Worm (Caenorhabditis elegans) whole organism, young adult: ENCODE measurements around the gene snt-6.

Experiments
- B0019.2 ChIP-seq: fragments of 200-800 bp; sonication (Bioruptor generic); conservative IDR thresholded peaks from 2 replicates; pipeline ENCODE4 v1.3.6; 2022; ENCODE audit warnings: missing genetic modification reagents, missing genetic modification characterization, missing compliant biosample characterization
- B0035.1 ChIP-seq: sonication (generic microtip); optimal IDR thresholded peaks from 2 replicates; lab custom pipeline; 2016; ENCODE audit warnings: missing genetic modification characterization, mild to moderate bottlenecking, missing compliant biosample characterization, missing genotype, missing genetic modification reagents
- B0336.3 ChIP-seq: fragments of 200-800 bp; sonication (Bioruptor generic); IDR thresholded peaks from 2 replicates; pipeline ENCODE4 v1.3.6; 2022; ENCODE audit warnings: missing genetic modification characterization, missing compliant biosample characterization
- ccch-3 ChIP-seq: fragments of 200-800 bp; sonication (Bioruptor generic); optimal IDR thresholded peaks from 2 replicates; lab custom pipeline; 2018; ENCODE audit warnings: mild to moderate bottlenecking, missing genetic modification characterization, missing compliant biosample characterization
- ceh-27 ChIP-seq: fragments of 200-800 bp; sonication (Bioruptor generic); optimal IDR thresholded peaks from 2 replicates; lab custom pipeline; 2018; ENCODE audit warnings: mild to moderate bottlenecking, missing genetic modification characterization, moderate library complexity, missing compliant biosample characterization
- let-607 ChIP-seq, 2 experiments: fragments of 200-800 bp in 1 of 2; sonication (Bioruptor generic) in 1 of 2; sonication (generic microtip) in 1 of 2; optimal IDR thresholded peaks; 2 replicates each; lab custom pipeline; 2016 to 2018; ENCODE audit warnings: mild to moderate bottlenecking in 2 of 2, missing compliant biosample characterization in 2 of 2, missing genetic modification characterization in 2 of 2, moderate library complexity in 2 of 2, missing genotype in 1 of 2
- lin-26 ChIP-seq: fragments of 200-800 bp; sonication (Bioruptor generic); IDR thresholded peaks from 2 replicates; pipeline ENCODE4 v1.3.6; 2022; ENCODE audit warnings: missing genetic modification reagents, missing genetic modification characterization, missing compliant biosample characterization
- nfya-1 ChIP-seq: sonication (generic microtip); optimal IDR thresholded peaks from 2 replicates; lab custom pipeline; 2017; ENCODE audit warnings: antibody characterized with exemption, missing compliant biosample characterization, missing genetic modification characterization, borderline replicate concordance; ENCODE audit not compliant: insufficient read depth
- nhr-90 ChIP-seq: sonication (generic microtip); optimal IDR thresholded peaks from 2 replicates; lab custom pipeline; 2016; ENCODE audit warnings: missing genotype, mild to moderate bottlenecking, missing genetic modification characterization, missing compliant biosample characterization
- unc-130 ChIP-seq: sonication (generic microtip); optimal IDR thresholded peaks from 2 replicates; lab custom pipeline; 2016; ENCODE audit warnings: missing genetic modification reagents, missing genetic modification characterization, missing compliant biosample characterization
- unc-62 ChIP-seq: fragments of 150-350 bp; optimal IDR thresholded peaks from 2 replicates; lab custom pipeline; 2014; ENCODE audit warnings: missing biosample characterization, missing genetic modification reagents, missing genetic modification characterization

DNA sequence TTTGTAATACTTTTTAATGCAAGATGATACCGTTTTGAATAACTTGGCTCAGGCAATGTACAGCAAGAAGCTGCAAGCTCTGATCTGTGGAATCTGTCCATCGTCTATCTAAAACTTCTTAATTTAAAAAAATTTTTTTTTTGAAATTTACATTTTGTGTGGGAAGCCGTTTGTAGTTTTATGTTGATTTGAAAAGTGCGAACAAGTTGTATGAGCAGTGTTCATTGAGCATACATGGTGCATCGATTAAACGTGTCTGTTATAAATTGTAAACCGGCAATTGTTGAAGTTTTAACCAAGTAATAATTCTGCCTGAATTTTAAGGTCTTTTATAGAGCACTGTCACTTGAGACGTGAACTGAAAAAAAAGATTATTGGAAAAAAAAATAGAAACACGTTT lies 33.5 kb upstream of the snt-6 start, which contains the start of gene Y39F10A.6:
- TF ChIP-seq B0019.2 (no peak), lin-26 (GFP tag; lab: Robert Waterston, UW) (no peak), nhr-90 (tag; lab: Kevin White, UChicago) (no peak), B0035.1 (tag; lab: Kevin White, UChicago) (no peak), let-607 (tag; optimal IDR thresholded peaks at IDR 0.05; lab: Kevin White, UChicago) (no peak), ceh-27 (no peak), unc-130 (no peak), B0336.3 (GFP tag; lab: Robert Waterston, UW) (no peak), ccch-3 (no peak), unc-62 (GFP tag; lab: Kevin White, UChicago) (no peak), nfya-1 (no peak)
